Worm (Caenorhabditis elegans): Measurements from ENCODE around the gene vps-26.

vps-26 gene

ce11 chrIV:9341591-9341990 is at the start of gene vps-26:
vps-26 (minus strand) TSS chrIV:9341790.
- TF ChIP-seq fos-1 (tag; optimal IDR thresholded peaks at IDR 0.05) (peak; percentile 47), C34F6.9 (tag; optimal IDR thresholded peaks at IDR 0.05) (peak; percentile 48), ztf-1 (GFP tag; conservative IDR thresholded peaks at IDR 0.05) (no peak), alr-1 (tag; optimal IDR thresholded peaks at IDR 0.05) (no peak), lsy-2 (tag; optimal IDR thresholded peaks at IDR 0.05) (peak in 1 of 2 experiments; percentile 49), unc-55 (GFP tag; optimal IDR thresholded peaks at IDR 0.05) (peak; percentile 26), nhr-129 (tag; optimal IDR thresholded peaks at IDR 0.05) (peak; percentile 40)

- TF ChIP-seq nhr-6 (tag; optimal IDR thresholded peaks at IDR 0.05) (no peak), elt-1 (tag; optimal IDR thresholded peaks at IDR 0.05) (no peak), mdl-1 (tag; optimal IDR thresholded peaks at IDR 0.05) (no peak), gmeb-1 (tag; optimal IDR thresholded peaks at IDR 0.05) (peak; percentile 96), R02D3.7 (tag; optimal IDR thresholded peaks at IDR 0.05) (no peak), blmp-1 (tag; optimal IDR thresholded peaks at IDR 0.05; ENCODE audit: insufficient read depth) (no peak), ama-1 (optimal IDR thresholded peaks at IDR 0.05) (no peak), sma-3 (GFP tag; optimal IDR thresholded peaks at IDR 0.05) (peak; percentile 56), sem-4 (tag; optimal IDR thresholded peaks at IDR 0.05) (no peak), unc-55 (GFP tag; optimal IDR thresholded peaks at IDR 0.05) (peak; percentile 93), skn-1 (tag; optimal IDR thresholded peaks at IDR 0.05) (no peak), unc-39 (tag; optimal IDR thresholded peaks at IDR 0.05) (no peak), sma-9 (GFP tag; optimal IDR thresholded peaks at IDR 0.05) (peak; percentile 36), sma-9 (tag; optimal IDR thresholded peaks at IDR 0.05) (no peak), mbf-1 (tag; optimal IDR thresholded peaks at IDR 0.05) (no peak), ztf-11 (tag; optimal IDR thresholded peaks at IDR 0.05) (no peak), elt-3 (tag; optimal IDR thresholded peaks at IDR 0.05) (no peak), lin-39 (tag; optimal IDR thresholded peaks at IDR 0.05) (no peak), nhr-25 (tag; optimal IDR thresholded peaks at IDR 0.05) (peak; percentile 11), nhr-129 (tag; optimal IDR thresholded peaks at IDR 0.05) (no peak), unc-62 (GFP tag; optimal IDR thresholded peaks at IDR 0.05) (no peak), C34F6.9 (tag; optimal IDR thresholded peaks at IDR 0.05) (peak; percentile 64), snpc-4 (tag; optimal IDR thresholded peaks at IDR 0.05) (peak; percentile 47), lsy-2 (tag; optimal IDR thresholded peaks at IDR 0.05) (peak; percentile 37 to 76), nhr-23 (tag; optimal IDR thresholded peaks at IDR 0.05) (no peak), lin-11 (tag; optimal IDR thresholded peaks at IDR 0.05) (no peak), nhr-21 (tag; optimal IDR thresholded peaks at IDR 0.05) (no peak), nhr-77 (tag; optimal IDR thresholded peaks at IDR 0.05) (no peak), ceh-16 (tag; optimal IDR thresholded peaks at IDR 0.05) (no peak), nhr-237 (tag; optimal IDR thresholded peaks at IDR 0.05) (no peak), ceh-82 (tag; optimal IDR thresholded peaks at IDR 0.05) (no peak), F13H6.1 (tag; optimal IDR thresholded peaks at IDR 0.05) (peak; percentile 26), fos-1 (tag; optimal IDR thresholded peaks at IDR 0.05) (peak; percentile 31), Y55F3AM.14 (GFP tag; optimal IDR thresholded peaks at IDR 0.05) (no peak), mab-5 (tag; optimal IDR thresholded peaks at IDR 0.05) (no peak), zag-1 (tag; optimal IDR thresholded peaks at IDR 0.05) (no peak), crh-2 (tag; optimal IDR thresholded peaks at IDR 0.05) (peak; percentile 64), nhr-11 (tag; optimal IDR thresholded peaks at IDR 0.05) (no peak), ZK546.5 (tag; optimal IDR thresholded peaks at IDR 0.05) (no peak), nhr-12 (tag; optimal IDR thresholded peaks at IDR 0.05) (no peak), aly-2 (tag; optimal IDR thresholded peaks at IDR 0.05) (no peak), nhr-10 (tag; optimal IDR thresholded peaks at IDR 0.05) (no peak)
These were observed 44.4 kb upstream of the vps-26 start, which contains the start of gene daf-15 for ce11 chrIV:9386038-9386437. daf-15 (plus strand) TSS chrIV:9386208.

ce11 chrIV:9384826-9385225 is 43.2 kb upstream of the vps-26 start, which contains the start of gene C10C5.7:
C10C5.7 (plus strand) TSS chrIV:9385126.
- TF ChIP-seq dmd-4 (tag; optimal IDR thresholded peaks at IDR 0.05) (no peak), R02D3.7 (tag; optimal IDR thresholded peaks at IDR 0.05) (no peak), mbf-1 (tag; optimal IDR thresholded peaks at IDR 0.05) (no peak), nhr-77 (tag; optimal IDR thresholded peaks at IDR 0.05) (no peak), F13H6.1 (tag; optimal IDR thresholded peaks at IDR 0.05) (no peak), nhr-6 (tag; optimal IDR thresholded peaks at IDR 0.05) (no peak), ama-1 (optimal IDR thresholded peaks at IDR 0.05) (no peak), fos-1 (tag; optimal IDR thresholded peaks at IDR 0.05) (no peak), skn-1 (tag; optimal IDR thresholded peaks at IDR 0.05) (no peak), unc-39 (tag; optimal IDR thresholded peaks at IDR 0.05) (no peak), elt-1 (tag; optimal IDR thresholded peaks at IDR 0.05) (no peak), blmp-1 (tag; optimal IDR thresholded peaks at IDR 0.05; ENCODE audit: insufficient read depth) (no peak), nhr-23 (tag; optimal IDR thresholded peaks at IDR 0.05) (no peak), ztf-1 (GFP tag; conservative IDR thresholded peaks at IDR 0.05) (no peak), aly-2 (tag; optimal IDR thresholded peaks at IDR 0.05) (no peak)

All from whole organism, L2 larva.